Worm (Caenorhabditis elegans): ENCODE data around the gene srd-39.

DNA sequence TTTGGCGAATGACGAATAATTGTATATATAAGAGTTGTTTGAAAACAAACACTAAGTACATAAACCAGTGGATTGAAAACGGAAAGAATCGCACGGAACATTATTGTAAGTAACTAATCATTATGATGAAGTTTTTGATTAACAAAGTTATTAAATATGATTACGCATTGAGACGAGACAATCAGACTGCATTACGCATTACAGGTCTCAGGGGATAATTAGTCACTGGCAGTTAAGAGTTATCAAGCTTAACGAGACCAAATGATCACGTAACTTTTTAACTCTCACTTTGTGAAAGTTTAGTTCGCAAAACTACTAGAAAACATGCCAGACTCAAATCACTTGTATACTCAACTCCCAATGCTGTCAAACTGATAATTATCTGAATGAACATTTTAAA is 3.0 kb upstream of the srd-39 start, which contains the start of gene srd-42:
- no peak for TF ChIP-seq ztf-23 (GFP tag; IDR thresholded peaks at IDR 0.05)
- TF ChIP-seq klf-2 (GFP tag; conservative IDR thresholded peaks at IDR 0.05) = no peak
- TF ChIP-seq cog-1 (tag; optimal IDR thresholded peaks at IDR 0.05) = no peak
- TF ChIP-seq tab-1 (GFP tag; IDR thresholded peaks at IDR 0.05) = no peak
